Worm (Caenorhabditis elegans) whole organism, L2 larva: ENCODE data around the gene rmd-2.

Experiments
- C34F6.9 ChIP-seq: fragments of 150-350 bp; optimal IDR thresholded peaks from 2 replicates; lab custom pipeline; 2014; ENCODE audit warnings: missing biosample characterization, missing genetic modification characterization
- F13H6.1 ChIP-seq: sonication (generic microtip); optimal IDR thresholded peaks from 2 replicates; lab custom pipeline; 2016; ENCODE audit warnings: missing genetic modification characterization, missing compliant biosample characterization
- R02D3.7 ChIP-seq: fragments of 150-350 bp; optimal IDR thresholded peaks from 2 replicates; lab custom pipeline; 2014; ENCODE audit warnings: missing biosample characterization, missing genetic modification characterization
- ZK546.5 ChIP-seq: sonication (generic microtip); optimal IDR thresholded peaks from 2 replicates; lab custom pipeline; 2017; ENCODE audit warnings: missing biosample characterization, missing genetic modification characterization
- alr-1 ChIP-seq: fragments of 150-350 bp; optimal IDR thresholded peaks from 2 replicates; lab custom pipeline; 2014; ENCODE audit warnings: missing biosample characterization, missing genetic modification characterization
- aly-2 ChIP-seq: fragments of 150-350 bp; optimal IDR thresholded peaks from 2 replicates; lab custom pipeline; 2014; ENCODE audit warnings: missing biosample characterization, missing genetic modification characterization
- ama-1 ChIP-seq: fragments of 150-350 bp; optimal IDR thresholded peaks from 2 replicates; lab custom pipeline; 2018; ENCODE audit warnings: inconsistent platforms
- ceh-16 ChIP-seq: fragments of 150-350 bp; optimal IDR thresholded peaks from 2 replicates; lab custom pipeline; 2014; ENCODE audit warnings: missing biosample characterization, missing genetic modification characterization
- ceh-82 ChIP-seq: fragments of 150-350 bp; optimal IDR thresholded peaks from 2 replicates; lab custom pipeline; 2014; ENCODE audit warnings: missing biosample characterization, missing genetic modification characterization
- crh-2 ChIP-seq: sonication (generic microtip); optimal IDR thresholded peaks from 2 replicates; lab custom pipeline; 2017; ENCODE audit warnings: missing biosample characterization, missing genetic modification characterization
- dmd-4 ChIP-seq: sonication (generic microtip); optimal IDR thresholded peaks from 2 replicates; lab custom pipeline; 2017; ENCODE audit warnings: missing biosample characterization, missing genetic modification characterization
- egl-27 ChIP-seq: sonication (generic microtip); optimal IDR thresholded peaks from 3 replicates; lab custom pipeline; 2017; ENCODE audit warnings: missing biosample characterization, missing genetic modification reagents, missing genetic modification characterization
- elt-1 ChIP-seq: fragments of 150-350 bp; optimal IDR thresholded peaks from 2 replicates; lab custom pipeline; 2014; ENCODE audit warnings: missing biosample characterization, missing genetic modification characterization
- elt-3 ChIP-seq: sonication (generic microtip); optimal IDR thresholded peaks from 2 replicates; lab custom pipeline; 2017; ENCODE audit warnings: missing biosample characterization, missing genetic modification characterization
- fos-1 ChIP-seq: fragments of 150-350 bp; optimal IDR thresholded peaks from 2 replicates; lab custom pipeline; 2014; ENCODE audit warnings: missing biosample characterization, missing genetic modification characterization
- gmeb-1 ChIP-seq: fragments of 150-350 bp; optimal IDR thresholded peaks from 2 replicates; lab custom pipeline; 2014; ENCODE audit warnings: missing biosample characterization, missing genetic modification characterization
- lin-11 ChIP-seq: fragments of 150-350 bp; sonication (generic microtip); optimal IDR thresholded peaks from 2 replicates; lab custom pipeline; 2014; ENCODE audit warnings: missing biosample characterization, missing genetic modification characterization, inconsistent platforms, mixed read lengths
- lin-39 ChIP-seq: fragments of 150-350 bp; optimal IDR thresholded peaks from 2 replicates; lab custom pipeline; 2014; ENCODE audit warnings: missing biosample characterization, missing genetic modification reagents, missing genetic modification characterization
- lsy-2 ChIP-seq, 2 experiments: fragments of 150-350 bp in 1 of 2; sonication (generic microtip) in 1 of 2; optimal IDR thresholded peaks; 2 replicates each; lab custom pipeline; 2014 to 2017; ENCODE audit warnings: missing biosample characterization in 2 of 2, missing genetic modification characterization in 2 of 2
- mbf-1 ChIP-seq: sonication (generic microtip); optimal IDR thresholded peaks from 2 replicates; lab custom pipeline; 2017; ENCODE audit warnings: missing biosample characterization, missing genetic modification characterization
- mdl-1 ChIP-seq, 2 experiments: fragments of 150-350 bp in 1 of 2; sonication (generic microtip) in 1 of 2; optimal IDR thresholded peaks; 2 replicates each; lab custom pipeline; 2017; ENCODE audit warnings: missing biosample characterization in 2 of 2, missing genetic modification characterization in 2 of 2
- nhr-10 ChIP-seq: sonication (generic microtip); optimal IDR thresholded peaks from 2 replicates; lab custom pipeline; 2017; ENCODE audit warnings: missing biosample characterization, missing genetic modification characterization
- nhr-11 ChIP-seq: fragments of 150-350 bp; optimal IDR thresholded peaks from 2 replicates; lab custom pipeline; 2014; ENCODE audit warnings: missing biosample characterization, missing genetic modification characterization
- nhr-21 ChIP-seq: fragments of 150-350 bp; optimal IDR thresholded peaks from 2 replicates; lab custom pipeline; 2014; ENCODE audit warnings: missing biosample characterization, missing genetic modification characterization
- nhr-237 ChIP-seq: fragments of 150-350 bp; optimal IDR thresholded peaks from 2 replicates; lab custom pipeline; 2014; ENCODE audit warnings: missing biosample characterization, missing genetic modification characterization
- nhr-25 ChIP-seq: fragments of 150-350 bp; sonication (generic microtip); optimal IDR thresholded peaks from 3 replicates; lab custom pipeline; 2014; ENCODE audit warnings: missing biosample characterization, missing genetic modification characterization
- nhr-6 ChIP-seq: fragments of 150-350 bp; optimal IDR thresholded peaks from 2 replicates; lab custom pipeline; 2014; ENCODE audit warnings: missing biosample characterization, missing genetic modification characterization
- peb-1 ChIP-seq: fragments of 150-350 bp; optimal IDR thresholded peaks from 2 replicates; lab custom pipeline; 2014; ENCODE audit warnings: missing biosample characterization, missing genetic modification characterization
- sem-4 ChIP-seq: fragments of 150-350 bp; optimal IDR thresholded peaks from 2 replicates; lab custom pipeline; 2014; ENCODE audit warnings: missing biosample characterization, missing genetic modification reagents, missing genetic modification characterization
- skn-1 ChIP-seq: sonication (generic microtip); optimal IDR thresholded peaks from 2 replicates; lab custom pipeline; 2017; ENCODE audit warnings: missing biosample characterization, missing genetic modification characterization
- sma-3 ChIP-seq: sonication (generic microtip); optimal IDR thresholded peaks from 2 replicates; lab custom pipeline; 2016; ENCODE audit warnings: missing genetic modification reagents, missing genetic modification characterization, missing compliant biosample characterization
- sma-9 ChIP-seq, 2 experiments: fragments of 150-350 bp in 1 of 2; sonication (generic microtip) in 1 of 2; optimal IDR thresholded peaks; 2 replicates each; lab custom pipeline; 2014 to 2016; ENCODE audit warnings: missing genetic modification characterization in 2 of 2, mild to moderate bottlenecking in 1 of 2, missing biosample characterization in 1 of 2, missing compliant biosample characterization in 1 of 2, missing genetic modification reagents in 1 of 2, moderate library complexity in 1 of 2
- snpc-4 ChIP-seq: fragments of 150-350 bp; optimal IDR thresholded peaks from 2 replicates; lab custom pipeline; 2014; ENCODE audit warnings: missing biosample characterization, missing genetic modification characterization
- unc-39 ChIP-seq: fragments of 150-350 bp; optimal IDR thresholded peaks from 2 replicates; lab custom pipeline; 2014; ENCODE audit warnings: missing biosample characterization, missing genetic modification characterization
- unc-55 ChIP-seq: fragments of 150-350 bp; sonication (generic microtip); optimal IDR thresholded peaks from 3 replicates; lab custom pipeline; 2014; ENCODE audit warnings: missing biosample characterization, missing genetic modification reagents, missing genetic modification characterization
- unc-62 ChIP-seq: fragments of 150-350 bp; optimal IDR thresholded peaks from 2 replicates; lab custom pipeline; 2014; ENCODE audit warnings: missing biosample characterization, missing genetic modification reagents, missing genetic modification characterization
- zag-1 ChIP-seq: fragments of 150-350 bp; optimal IDR thresholded peaks from 2 replicates; lab custom pipeline; 2014; ENCODE audit warnings: missing biosample characterization, missing genetic modification characterization
- ztf-11 ChIP-seq: sonication (generic microtip); optimal IDR thresholded peaks from 2 replicates; lab custom pipeline; 2017; ENCODE audit warnings: missing biosample characterization, missing genetic modification characterization
- ztf-4 ChIP-seq: fragments of 150-350 bp; optimal IDR thresholded peaks from 2 replicates; lab custom pipeline; 2014; ENCODE audit warnings: missing biosample characterization, missing genetic modification characterization

Gene rmd-2

ce11 chrV:10000760-10001159, 14.7 kb upstream of the rmd-2 start, which contains the start of gene K08H10.10:
TSS of gene K08H10.10 (plus strand) at chrV:10001060.
- TF ChIP-seq ceh-82 (tag; lab: Kevin White, UChicago) (no peak), egl-27 (tag; lab: Kevin White, UChicago) (no peak), nhr-21 (tag; lab: Kevin White, UChicago) (no peak)

DNA sequence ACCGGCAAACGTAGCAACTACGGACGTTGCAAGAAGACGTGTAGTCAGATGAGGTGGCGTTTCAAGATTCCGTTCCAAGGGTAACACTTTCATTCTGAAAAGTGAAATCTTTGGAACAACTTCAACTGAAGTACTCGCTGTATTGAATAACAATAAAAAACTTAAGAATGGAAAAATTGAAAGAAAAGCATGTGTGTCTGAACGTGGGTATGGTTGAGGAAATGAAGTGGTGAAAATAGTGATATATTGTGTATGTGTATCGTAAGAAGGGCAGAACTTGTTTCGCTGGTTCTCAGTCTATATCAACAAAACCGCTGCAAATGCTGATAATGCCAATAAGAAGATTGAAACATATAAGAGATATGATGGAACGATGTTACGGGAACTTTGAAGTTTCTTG, 9.7 kb upstream of the rmd-2 start, which contains the start of gene K08H10.6:
Gene K08H10.6 (minus strand): TSS at position 101 of the 400 bp plus-strand sequence.
- TF ChIP-seq lsy-2 (tag; optimal IDR thresholded peaks at IDR 0.05; lab: Kevin White, UChicago) (no peak), sma-3 (no peak), mdl-1 (tag; optimal IDR thresholded peaks at IDR 0.05; lab: Kevin White, UChicago) (no peak), elt-3 (tag; lab: Kevin White, UChicago) (no peak), nhr-21 (tag; lab: Kevin White, UChicago) (no peak), nhr-25 (tag; lab: Kevin White, UChicago) (no peak), nhr-10 (tag; lab: Kevin White, UChicago) (no peak), nhr-237 (no peak), gmeb-1 (tag; lab: Kevin White, UChicago) (no peak), sma-9 (GFP tag; optimal IDR thresholded peaks at IDR 0.05; lab: Kevin White, UChicago) (no peak), sma-9 (tag; optimal IDR thresholded peaks at IDR 0.05; lab: Kevin White, UChicago) (no peak)

DNA sequence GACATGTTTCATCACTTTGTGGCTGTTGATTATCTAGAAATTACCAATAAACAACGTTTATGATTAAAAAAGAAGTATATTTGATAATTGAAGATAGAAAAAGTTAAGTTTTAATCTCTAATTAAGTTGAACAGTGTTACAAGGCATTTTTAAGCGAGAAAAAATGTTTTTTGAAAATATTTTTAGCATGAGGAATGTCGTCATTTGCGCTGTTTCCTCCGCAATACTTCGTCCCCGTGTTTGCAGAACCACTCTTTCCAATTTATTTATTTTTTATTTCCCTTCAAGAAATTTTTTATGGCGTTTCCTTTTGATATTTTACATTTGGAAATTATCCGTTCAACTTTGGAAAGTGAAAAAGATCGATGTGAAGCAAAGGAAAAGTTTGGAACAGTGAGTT, 5.5 kb upstream of the rmd-2 start, which contains the start of the genes rde-1 and trpp-6:
Gene rde-1 (minus strand): TSS at position 33 of the 400 bp plus-strand sequence.
Gene trpp-6 (plus strand): TSS at position 286 of the 400 bp plus-strand sequence.
- TF ChIP-seq unc-55 (GFP tag; lab: Kevin White, UChicago) (peak; percentile 55), elt-1 (tag; lab: Kevin White, UChicago) (no peak), gmeb-1 (tag; lab: Kevin White, UChicago) (peak; percentile 15), C34F6.9 (peak; percentile 35)

ce11 chrV:9987688-9988087, 1.6 kb upstream of the rmd-2 start, which contains the start of gene C27H6.8:
TSS of gene C27H6.8 (minus strand) at chrV:9987788.
- TF ChIP-seq ztf-11 (tag; lab: Kevin White, UChicago) (no peak), dmd-4 (tag; lab: Kevin White, UChicago) (no peak), aly-2 (tag; lab: Kevin White, UChicago) (no peak), ceh-82 (tag; lab: Kevin White, UChicago) (no peak), nhr-21 (tag; lab: Kevin White, UChicago) (no peak), R02D3.7 (tag; lab: Kevin White, UChicago) (no peak), lin-11 (no peak), F13H6.1 (no peak), alr-1 (tag; lab: Kevin White, UChicago) (no peak), ZK546.5 (tag; lab: Kevin White, UChicago) (no peak), crh-2 (no peak), lsy-2 (tag; optimal IDR thresholded peaks at IDR 0.05; lab: Kevin White, UChicago) (no peak), egl-27 (tag; lab: Kevin White, UChicago) (no peak), elt-3 (tag; lab: Kevin White, UChicago) (no peak), nhr-10 (tag; lab: Kevin White, UChicago) (no peak), unc-39 (no peak)
- TF ChIP-seq, all 48 proteins: peak for 0

DNA sequence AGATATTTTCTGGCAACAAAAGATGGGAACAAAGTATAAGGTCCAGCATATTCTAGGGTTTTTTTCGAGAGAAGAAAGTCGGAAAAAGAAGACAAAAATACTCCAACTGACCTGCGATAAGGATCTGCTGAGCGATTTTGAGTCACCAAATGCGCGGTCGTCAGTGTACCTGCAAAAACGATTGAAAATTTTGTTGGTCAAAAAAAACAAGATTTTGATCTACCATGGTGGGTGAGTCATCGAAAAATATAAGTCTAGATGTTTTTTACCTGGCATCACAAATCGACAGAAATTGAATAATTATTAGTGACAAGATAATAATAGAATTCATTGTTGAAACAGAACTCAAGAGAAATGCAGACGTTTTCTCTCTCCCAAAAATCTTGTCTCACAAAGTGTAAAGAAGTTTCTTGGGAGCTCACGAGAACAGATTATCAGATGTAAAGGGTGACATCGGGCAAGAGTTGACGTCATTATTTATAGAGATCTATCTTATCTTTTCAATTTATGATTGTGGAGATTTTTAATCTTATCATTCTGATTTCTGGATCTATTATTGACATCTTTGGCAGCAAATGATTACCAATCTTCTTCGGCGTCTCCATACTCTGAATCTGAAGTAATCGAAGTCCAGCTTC, 731 bp downstream of the rmd-2 start:
- peak; percentile 5 for TF ChIP-seq F13H6.1
- no peak for TF ChIP-seq peb-1 (tag; lab: Kevin White, UChicago)
- no peak for TF ChIP-seq elt-1 (tag; lab: Kevin White, UChicago)
- no peak for TF ChIP-seq unc-55 (GFP tag; lab: Kevin White, UChicago)
- TF ChIP-seq sma-9 (GFP tag; optimal IDR thresholded peaks at IDR 0.05; lab: Kevin White, UChicago) = peak; percentile 51
- no peak for TF ChIP-seq sma-9 (tag; optimal IDR thresholded peaks at IDR 0.05; lab: Kevin White, UChicago)
- peak in 1 of 2 experiments; percentile 17 for TF ChIP-seq lsy-2 (tag; optimal IDR thresholded peaks at IDR 0.05; lab: Kevin White, UChicago)
- TF ChIP-seq, all 48 proteins: peak for 3

ce11 chrV:9984821-9985220, 1.3 kb downstream of the rmd-2 start:
- peak; percentile 58 for TF ChIP-seq fos-1 (tag; lab: Kevin White, UChicago)
- TF ChIP-seq skn-1 (tag; lab: Kevin White, UChicago) = no peak
- TF ChIP-seq nhr-21 (tag; lab: Kevin White, UChicago) = no peak
- TF ChIP-seq zag-1 (tag; lab: Kevin White, UChicago) = no peak
- TF ChIP-seq nhr-237 = no peak
- TF ChIP-seq ZK546.5 (tag; lab: Kevin White, UChicago) = no peak
- no peak for TF ChIP-seq ztf-4 (tag; lab: Kevin White, UChicago)
- TF ChIP-seq mbf-1 (tag; lab: Kevin White, UChicago) = no peak
- no peak for TF ChIP-seq snpc-4 (tag; lab: Kevin White, UChicago)
- no peak for TF ChIP-seq elt-3 (tag; lab: Kevin White, UChicago)
- TF ChIP-seq crh-2 = peak; percentile 33
- TF ChIP-seq unc-62 (GFP tag; lab: Kevin White, UChicago) = no peak
- TF ChIP-seq nhr-6 (tag; lab: Kevin White, UChicago) = no peak
- no peak for TF ChIP-seq lsy-2 (tag; optimal IDR thresholded peaks at IDR 0.05; lab: Kevin White, UChicago)
- TF ChIP-seq gmeb-1 (tag; lab: Kevin White, UChicago) = no peak
- TF ChIP-seq lin-39 (tag; lab: Kevin White, UChicago) = no peak
- peak; percentile 53 for TF ChIP-seq nhr-11 (tag; lab: Kevin White, UChicago)
- no peak for TF ChIP-seq ceh-82 (tag; lab: Kevin White, UChicago)
- TF ChIP-seq ama-1 (lab: Kevin White, UChicago) = peak; percentile 29
- no peak for TF ChIP-seq egl-27 (tag; lab: Kevin White, UChicago)
- no peak for TF ChIP-seq alr-1 (tag; lab: Kevin White, UChicago)
- TF ChIP-seq nhr-25 (tag; lab: Kevin White, UChicago) = no peak
- no peak for TF ChIP-seq ceh-16
- no peak for TF ChIP-seq sem-4 (tag; lab: Kevin White, UChicago)
- no peak for TF ChIP-seq peb-1 (tag; lab: Kevin White, UChicago)
- TF ChIP-seq unc-39 = no peak
